Worm (Caenorhabditis elegans) whole organism, mixed stage, embryonic: Measurements from ENCODE around the gene D1053.2.
A peak's percentile ranks its signal among the peaks of the same experiment; 100 is the strongest.

ENCODE experiments used
- M03D4.4 ChIP-seq: sonication (generic microtip); optimal IDR thresholded peaks from 2 replicates; lab custom pipeline; 2017; ENCODE audit warnings: mild to moderate bottlenecking, missing genetic modification characterization, missing compliant biosample characterization
- bed-3 ChIP-seq: fragments of 200-800 bp; sonication (Bioruptor generic); optimal IDR thresholded peaks from 3 replicates; lab custom pipeline; 2018; ENCODE audit warnings: mild to moderate bottlenecking, missing genetic modification characterization, moderate library complexity, missing compliant biosample characterization
- blmp-1 ChIP-seq: fragments of 150-350 bp; optimal IDR thresholded peaks from 2 replicates; lab custom pipeline; 2014; ENCODE audit warnings: missing biosample characterization, missing genetic modification characterization
- ceh-39 ChIP-seq: fragments of 150-350 bp; optimal IDR thresholded peaks from 2 replicates; lab custom pipeline; 2014; ENCODE audit warnings: missing biosample characterization, missing genetic modification characterization
- ceh-43 ChIP-seq: fragments of 200-800 bp; sonication (Bioruptor generic); optimal IDR thresholded peaks from 2 replicates; lab custom pipeline; 2018; ENCODE audit warnings: mild to moderate bottlenecking, missing genetic modification characterization, moderate library complexity, missing compliant biosample characterization
- ceh-83 ChIP-seq: fragments of 200-800 bp; sonication (Bioruptor generic); optimal IDR thresholded peaks from 2 replicates; lab custom pipeline; 2018; ENCODE audit warnings: mild to moderate bottlenecking, missing genetic modification characterization, missing compliant biosample characterization
- ces-1 ChIP-seq: fragments of 150-350 bp; optimal IDR thresholded peaks from 2 replicates; lab custom pipeline; 2014; ENCODE audit warnings: missing biosample characterization, missing genetic modification reagents, missing genetic modification characterization
- cnd-1 ChIP-seq: fragments of 200-800 bp; sonication (Bioruptor generic); optimal IDR thresholded peaks from 2 replicates; lab custom pipeline; 2018; ENCODE audit warnings: mild to moderate bottlenecking, missing genetic modification characterization, missing compliant biosample characterization
- drap-1 ChIP-seq: fragments of 200-800 bp; sonication (Bioruptor generic); optimal IDR thresholded peaks from 3 replicates; lab custom pipeline; 2018; ENCODE audit warnings: mild to moderate bottlenecking, missing genetic modification characterization, missing compliant biosample characterization
- elt-1 ChIP-seq: sonication (generic microtip); optimal IDR thresholded peaks from 2 replicates; lab custom pipeline; 2017; ENCODE audit warnings: missing genetic modification characterization, mild to moderate bottlenecking, missing compliant biosample characterization, antibody characterized with exemption, moderate library complexity, borderline replicate concordance; ENCODE audit not compliant: insufficient read depth
- elt-3 ChIP-seq: fragments of 150-350 bp; optimal IDR thresholded peaks from 2 replicates; lab custom pipeline; 2014; ENCODE audit warnings: missing biosample characterization, missing genetic modification characterization
- flh-1 ChIP-seq: fragments of 200-800 bp; sonication (Bioruptor generic); optimal IDR thresholded peaks from 2 replicates; lab custom pipeline; 2018; ENCODE audit warnings: mild to moderate bottlenecking, missing genetic modification characterization, moderate library complexity, missing compliant biosample characterization
- ham-2 ChIP-seq: fragments of 200-800 bp; sonication (Bioruptor generic); optimal IDR thresholded peaks from 2 replicates; lab custom pipeline; 2018; ENCODE audit warnings: mild to moderate bottlenecking, missing genetic modification characterization, missing compliant biosample characterization
- hlh-1 ChIP-seq: fragments of 150-350 bp; optimal IDR thresholded peaks from 2 replicates; lab custom pipeline; 2014; ENCODE audit warnings: missing biosample characterization, missing genetic modification reagents, missing genetic modification characterization
- lin-13 ChIP-seq: fragments of 150-350 bp; optimal IDR thresholded peaks from 2 replicates; lab custom pipeline; 2014; ENCODE audit warnings: missing biosample characterization, missing genetic modification characterization
- lin-32 ChIP-seq: fragments of 200-800 bp; sonication (Bioruptor generic); optimal IDR thresholded peaks from 2 replicates; lab custom pipeline; 2018; ENCODE audit warnings: mild to moderate bottlenecking, missing genetic modification characterization, missing compliant biosample characterization
- lsy-2 ChIP-seq: fragments of 150-350 bp; optimal IDR thresholded peaks from 2 replicates; lab custom pipeline; 2014; ENCODE audit warnings: missing biosample characterization, missing genetic modification characterization
- mab-5 ChIP-seq: fragments of 150-350 bp; optimal IDR thresholded peaks from 2 replicates; lab custom pipeline; 2014; ENCODE audit warnings: missing biosample characterization, missing genetic modification characterization
- mep-1 ChIP-seq: fragments of 150-350 bp; optimal IDR thresholded peaks from 2 replicates; lab custom pipeline; 2017; ENCODE audit warnings: missing biosample characterization, missing genetic modification reagents, missing genetic modification characterization, inconsistent platforms
- mls-2 ChIP-seq: sonication (generic microtip); optimal IDR thresholded peaks from 2 replicates; lab custom pipeline; 2016; ENCODE audit warnings: mild to moderate bottlenecking, missing genetic modification characterization, moderate library complexity, missing compliant biosample characterization
- nhr-12 ChIP-seq: fragments of 150-350 bp; optimal IDR thresholded peaks from 2 replicates; lab custom pipeline; 2014; ENCODE audit warnings: missing biosample characterization, missing genetic modification characterization
- nhr-2 ChIP-seq: fragments of 150-350 bp; optimal IDR thresholded peaks from 2 replicates; lab custom pipeline; 2014; ENCODE audit warnings: missing biosample characterization, missing genetic modification characterization
- nhr-237 ChIP-seq: fragments of 150-350 bp; optimal IDR thresholded peaks from 2 replicates; lab custom pipeline; 2014; ENCODE audit warnings: missing biosample characterization, missing genetic modification characterization
- nhr-28 ChIP-seq: fragments of 150-350 bp; optimal IDR thresholded peaks from 2 replicates; lab custom pipeline; 2014; ENCODE audit warnings: missing biosample characterization, missing genetic modification characterization
- nhr-76 ChIP-seq: sonication (generic microtip); optimal IDR thresholded peaks from 2 replicates; lab custom pipeline; 2017; ENCODE audit warnings: missing biosample characterization, missing genetic modification characterization
- pha-4 ChIP-seq: fragments of 150-350 bp; optimal IDR thresholded peaks from 2 replicates; lab custom pipeline; 2018; ENCODE audit warnings: missing biosample characterization, missing genetic modification reagents, missing genetic modification characterization
- sem-2 ChIP-seq: fragments of 200-800 bp; sonication (Bioruptor generic); optimal IDR thresholded peaks from 2 replicates; lab custom pipeline; 2018; ENCODE audit warnings: mild to moderate bottlenecking, missing genetic modification characterization, missing compliant biosample characterization
- snpc-4 ChIP-seq: fragments of 150-350 bp; optimal IDR thresholded peaks from 2 replicates; lab custom pipeline; 2014; ENCODE audit warnings: missing biosample characterization, missing genetic modification characterization
- sptf-1 ChIP-seq: sonication (generic microtip); optimal IDR thresholded peaks from 2 replicates; lab custom pipeline; 2017; ENCODE audit warnings: mild to moderate bottlenecking, missing genetic modification characterization, moderate library complexity, missing compliant biosample characterization
- tbx-8 ChIP-seq: fragments of 200-800 bp; sonication (Bioruptor generic); optimal IDR thresholded peaks from 2 replicates; lab custom pipeline; 2018; ENCODE audit warnings: mild to moderate bottlenecking, missing genetic modification characterization, moderate library complexity, missing compliant biosample characterization
- unc-120 ChIP-seq: sonication (generic microtip); optimal IDR thresholded peaks from 2 replicates; lab custom pipeline; 2017; ENCODE audit warnings: missing genetic modification characterization, missing compliant biosample characterization; ENCODE audit not compliant: poor library complexity, severe bottlenecking
- unc-39 ChIP-seq: fragments of 150-350 bp; optimal IDR thresholded peaks from 2 replicates; lab custom pipeline; 2014; ENCODE audit warnings: missing biosample characterization, missing genetic modification characterization
- unc-62 ChIP-seq: fragments of 150-350 bp; optimal IDR thresholded peaks from 2 replicates; lab custom pipeline; 2014; ENCODE audit warnings: missing biosample characterization, missing genetic modification reagents, missing genetic modification characterization
- zip-8 ChIP-seq: fragments of 150-350 bp; optimal IDR thresholded peaks from 2 replicates; lab custom pipeline; 2014; ENCODE audit warnings: missing biosample characterization, missing genetic modification characterization
- ztf-11 ChIP-seq: fragments of 150-350 bp; optimal IDR thresholded peaks from 2 replicates; lab custom pipeline; 2014; ENCODE audit warnings: missing biosample characterization, missing genetic modification characterization

The D1053.2 gene

DNA sequence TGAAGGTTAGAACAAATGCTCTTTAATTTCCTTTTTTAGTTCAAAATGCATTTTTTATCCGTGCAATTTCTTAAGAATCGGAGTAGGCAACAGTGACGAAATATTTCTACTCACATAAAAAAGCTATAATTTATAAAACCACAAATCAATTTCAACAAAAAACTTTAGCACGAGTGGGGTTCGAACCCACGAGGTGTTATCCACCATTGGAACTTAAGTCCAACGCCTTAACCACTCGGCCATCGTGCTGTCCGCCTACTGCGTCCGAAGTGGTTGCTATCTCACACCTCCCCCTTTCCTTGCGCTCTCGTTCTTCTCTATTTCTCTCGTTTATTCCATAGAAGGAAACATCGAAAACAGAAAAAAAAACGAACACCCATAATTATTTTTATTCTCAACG, 29.7 kb downstream of the D1053.2 start:
- TF ChIP-seq sem-2 (GFP tag; lab: Kevin White, UChicago) (peak; percentile 79), ces-1 (GFP tag; lab: Kevin White, UChicago) (peak; percentile 61), unc-39 (tag; lab: Kevin White, UChicago) (peak; percentile 28), nhr-237 (tag; lab: Kevin White, UChicago) (peak; percentile 7), pha-4 (peak; percentile 41), snpc-4 (tag; lab: Kevin White, UChicago) (no peak), nhr-28 (tag; lab: Kevin White, UChicago) (peak; percentile 29), zip-8 (no peak), nhr-76 (tag; lab: Kevin White, UChicago) (no peak), tbx-8 (GFP tag; lab: Kevin White, UChicago) (peak; percentile 72), ceh-83 (GFP tag; lab: Kevin White, UChicago) (peak; percentile 90), ceh-43 (GFP tag; lab: Kevin White, UChicago) (peak; percentile 63), cnd-1 (peak; percentile 86), nhr-2 (tag; lab: Kevin White, UChicago) (no peak), flh-1 (peak; percentile 58), blmp-1 (tag; lab: Kevin White, UChicago) (no peak), ceh-39 (tag; lab: Kevin White, UChicago) (no peak), ham-2 (GFP tag; lab: Kevin White, UChicago) (peak; percentile 60), unc-62 (GFP tag; lab: Kevin White, UChicago) (peak; percentile 30), lin-32 (GFP tag; lab: Kevin White, UChicago) (peak; percentile 65), mls-2 (tag; lab: Kevin White, UChicago) (peak; percentile 94), bed-3 (GFP tag; lab: Kevin White, UChicago) (peak; percentile 62), M03D4.4 (tag; lab: Kevin White, UChicago) (peak; percentile 87), lsy-2 (tag; lab: Kevin White, UChicago) (no peak), unc-120 (peak; percentile 82), ztf-11 (tag; lab: Kevin White, UChicago) (peak; percentile 44), hlh-1 (tag; lab: Kevin White, UChicago) (peak; percentile 6), elt-3 (tag; lab: Kevin White, UChicago) (no peak), elt-1 (no peak), mab-5 (tag; lab: Kevin White, UChicago) (no peak), nhr-12 (no peak), drap-1 (GFP tag; lab: Kevin White, UChicago) (peak; percentile 85), sptf-1 (tag; lab: Kevin White, UChicago) (peak; percentile 92), lin-13 (tag; lab: Kevin White, UChicago) (peak; percentile 24), mep-1 (tag; lab: Kevin White, UChicago) (peak; percentile 64)

DNA sequence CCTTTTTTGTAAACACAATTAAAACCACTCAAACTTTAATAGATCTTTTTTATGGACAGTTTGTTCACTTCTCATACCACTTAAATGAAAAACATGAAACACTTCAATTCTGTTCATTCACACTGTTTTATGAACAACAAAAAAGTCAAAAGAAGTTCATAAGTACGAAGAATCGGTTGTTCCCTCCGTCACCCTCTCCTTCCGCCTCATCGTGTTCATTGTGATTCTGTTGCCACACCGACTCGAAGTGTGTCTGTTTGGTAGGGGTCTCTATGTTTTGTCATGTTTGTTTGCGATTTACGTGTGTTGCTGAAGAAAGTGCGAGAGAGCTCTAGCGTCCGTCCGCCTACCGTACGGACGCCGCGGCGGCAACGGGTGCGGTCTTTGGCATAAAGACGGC, 30.9 kb downstream of the D1053.2 start, which contains the start of gene lact-7:
lact-7 (plus strand) TSS at position 301 of the 400 bp plus-strand sequence.
- TF ChIP-seq unc-120 (no peak), tbx-8 (GFP tag; lab: Kevin White, UChicago) (no peak), mep-1 (tag; lab: Kevin White, UChicago) (no peak), flh-1 (no peak), ces-1 (GFP tag; lab: Kevin White, UChicago) (no peak), lin-13 (tag; lab: Kevin White, UChicago) (no peak), ceh-39 (tag; lab: Kevin White, UChicago) (no peak), ceh-83 (GFP tag; lab: Kevin White, UChicago) (no peak), snpc-4 (tag; lab: Kevin White, UChicago) (no peak), unc-62 (GFP tag; lab: Kevin White, UChicago) (no peak), M03D4.4 (tag; lab: Kevin White, UChicago) (no peak), sptf-1 (tag; lab: Kevin White, UChicago) (no peak)

DNA sequence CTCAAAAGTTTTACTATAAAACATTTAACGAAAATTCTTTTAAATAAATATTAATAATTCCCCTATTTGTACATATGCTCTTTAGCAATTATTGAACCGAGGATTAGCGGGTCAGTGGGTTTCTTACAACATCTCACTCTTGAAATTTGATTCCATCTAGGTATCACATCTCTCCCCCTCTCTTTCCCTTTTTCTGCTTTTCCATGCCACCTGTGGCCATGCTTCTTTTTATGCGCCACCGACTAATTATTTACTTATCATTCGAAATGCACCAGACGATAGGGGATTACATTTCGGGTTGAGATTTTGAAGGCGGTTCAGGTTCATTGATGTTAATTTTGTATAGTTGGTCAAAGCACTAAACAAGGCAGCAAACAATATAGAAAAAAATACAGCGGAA, 37.9 kb downstream of the D1053.2 start:
- TF ChIP-seq lin-32 (GFP tag; lab: Kevin White, UChicago): peak; percentile 20
- TF ChIP-seq hlh-1 (tag; lab: Kevin White, UChicago): no peak
- no peak for TF ChIP-seq bed-3 (GFP tag; lab: Kevin White, UChicago)
- TF ChIP-seq mep-1 (tag; lab: Kevin White, UChicago): no peak
- no peak for TF ChIP-seq M03D4.4 (tag; lab: Kevin White, UChicago)
